Worm (Caenorhabditis elegans) whole organism, L4 larva: ENCODE measurements around the gene mec-12.

Experiments used
- F37D6.2 ChIP-seq: sonication (generic microtip); optimal IDR thresholded peaks from 2 replicates; lab custom pipeline; 2016; ENCODE audit warnings: mild to moderate bottlenecking, missing genetic modification characterization, missing compliant biosample characterization
- F44E2.7 ChIP-seq: fragments of 200-800 bp; sonication (Bioruptor generic); IDR thresholded peaks from 2 replicates; pipeline ENCODE4 v2.1.2; 2022; ENCODE audit warnings: missing genetic modification characterization, missing compliant biosample characterization
- Y48G9A.11 ChIP-seq: fragments of 200-800 bp; sonication (Bioruptor generic); IDR thresholded peaks from 2 replicates; pipeline ENCODE4 v1.3.6; 2022; ENCODE audit warnings: missing genetic modification reagents, missing genetic modification characterization, missing compliant biosample characterization
- ceh-20 ChIP-seq: fragments of 200-800 bp; sonication (Bioruptor generic); IDR thresholded peaks from 2 replicates; pipeline ENCODE4 v1.3.6; 2022; ENCODE audit warnings: missing genetic modification reagents, missing genetic modification characterization, missing compliant biosample characterization
- skn-1 ChIP-seq: fragments of 150-350 bp; optimal IDR thresholded peaks from 2 replicates; lab custom pipeline; 2014; ENCODE audit warnings: missing biosample characterization, missing genetic modification characterization

- TF ChIP-seq F37D6.2 (tag; lab: Kevin White, UChicago) (no peak), Y48G9A.11 (GFP tag; lab: Robert Waterston, UW) (no peak), F44E2.7 (no peak), skn-1 (no peak), ceh-20 (GFP tag; lab: Robert Waterston, UW) (no peak)
Observed at ce11 chrIII:3143657-3144056, 4.6 kb upstream of the mec-12 start, which contains the start of gene C44B11.4.
